Fruit fly (Drosophila melanogaster) whole organism, larva: ENCODE data around the gene Ald2.
A peak's percentile ranks its signal among the peaks of the same experiment; 100 is the strongest.

Source experiments
- noc ChIP-seq: fragments of 200-800 bp; sonication (Bioruptor generic); optimal IDR thresholded peaks from 3 replicates; lab custom pipeline; 2019; ENCODE audit warnings: missing biosample characterization, mild to moderate bottlenecking, missing genetic modification characterization, moderate library complexity

Ald2 gene

DNA sequence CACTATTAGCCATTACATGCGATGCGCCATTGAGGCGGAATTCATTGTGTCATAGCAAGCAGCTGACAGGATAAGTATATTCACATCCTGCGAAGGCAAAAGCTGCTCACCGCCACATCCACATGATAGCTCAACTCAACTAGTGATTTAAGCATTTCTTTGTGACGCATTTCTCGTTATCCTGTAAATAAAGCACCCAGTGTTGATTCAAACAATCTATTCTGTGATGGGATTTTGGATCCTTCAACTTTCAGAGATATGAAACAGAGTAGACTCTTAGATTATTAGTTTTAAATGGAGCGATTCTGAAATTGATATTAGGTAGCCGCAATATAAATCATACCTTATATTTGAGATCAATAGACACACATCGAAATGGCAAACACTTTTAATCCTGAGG is 34.9 kb downstream of the Ald2 start, which contains the start of gene Hex-t1:
Gene Hex-t1 (plus strand): TSS at position 301 of the 400 bp plus-strand sequence.
- no peak for TF ChIP-seq noc (tag; lab: Kevin White, UChicago)

DNA sequence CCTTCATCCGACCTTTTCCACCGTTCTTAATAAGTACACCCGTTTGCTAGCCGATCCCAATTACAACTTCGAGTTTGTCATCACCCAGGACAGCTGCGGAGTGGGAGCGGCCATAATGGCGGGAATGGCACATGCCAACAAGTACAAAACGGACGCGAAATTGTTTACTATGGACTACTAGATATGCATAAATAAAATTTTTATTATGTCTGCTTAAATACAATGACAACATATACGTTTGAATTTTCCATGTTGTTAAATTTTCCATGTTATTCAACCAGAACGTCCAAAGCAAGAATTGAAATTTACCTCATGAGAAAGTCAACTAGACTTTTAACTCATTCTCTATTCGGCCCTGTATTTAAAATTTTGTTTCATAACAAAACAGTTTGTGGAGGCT is 36.5 kb downstream of the Ald2 start, which contains the start of gene Hex-t2:
Gene Hex-t2 (plus strand): TSS at position 301 of the 400 bp plus-strand sequence.
- no peak for TF ChIP-seq noc (tag; lab: Kevin White, UChicago)

DNA sequence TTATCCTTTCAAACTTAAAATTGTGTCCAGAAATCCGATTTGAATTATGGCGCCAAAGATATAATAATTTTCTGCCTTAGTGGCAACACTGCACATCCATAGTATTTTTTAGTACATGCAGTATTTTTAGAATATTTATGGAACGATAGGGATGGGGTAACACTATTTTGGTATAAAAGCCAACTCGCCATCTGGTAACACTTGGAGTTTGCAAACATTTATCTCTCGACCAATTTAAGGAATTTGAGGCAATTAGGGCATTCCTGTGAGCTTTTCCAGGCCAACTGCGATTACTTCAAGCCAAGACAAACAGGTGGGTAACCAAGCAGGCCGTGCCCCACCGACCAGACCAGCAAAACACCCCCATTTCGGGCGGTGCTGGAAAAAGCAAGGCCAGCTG is 38.5 kb downstream of the Ald2 start, which contains the start of gene CG5447:
Gene CG5447 (plus strand): TSS at position 190 of the 400 bp plus-strand sequence.
- no peak for TF ChIP-seq noc (tag; lab: Kevin White, UChicago)

DNA sequence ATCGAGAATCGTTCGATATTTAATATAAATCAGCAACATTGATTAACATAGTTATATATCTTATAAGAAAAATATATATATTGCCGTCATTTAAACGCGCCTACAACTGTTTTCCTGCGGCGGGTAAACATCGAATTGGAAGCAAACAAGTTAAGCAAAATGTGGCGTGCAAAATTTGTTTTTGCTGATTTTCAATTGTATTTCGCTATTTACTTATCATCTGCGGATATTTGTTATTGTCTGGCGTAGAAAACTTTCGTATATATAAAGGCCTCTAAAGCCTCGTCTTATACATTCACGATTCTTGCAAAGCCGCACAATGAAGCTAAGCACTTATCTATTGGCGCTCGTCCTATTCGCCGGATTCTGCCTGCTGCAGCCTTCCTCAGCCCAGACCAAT is 40.6 kb downstream of the Ald2 start, which contains the start of gene CG43117:
Gene CG43117 (plus strand): TSS at position 301 of the 400 bp plus-strand sequence.
- TF ChIP-seq noc (tag; lab: Kevin White, UChicago): no peak

DNA sequence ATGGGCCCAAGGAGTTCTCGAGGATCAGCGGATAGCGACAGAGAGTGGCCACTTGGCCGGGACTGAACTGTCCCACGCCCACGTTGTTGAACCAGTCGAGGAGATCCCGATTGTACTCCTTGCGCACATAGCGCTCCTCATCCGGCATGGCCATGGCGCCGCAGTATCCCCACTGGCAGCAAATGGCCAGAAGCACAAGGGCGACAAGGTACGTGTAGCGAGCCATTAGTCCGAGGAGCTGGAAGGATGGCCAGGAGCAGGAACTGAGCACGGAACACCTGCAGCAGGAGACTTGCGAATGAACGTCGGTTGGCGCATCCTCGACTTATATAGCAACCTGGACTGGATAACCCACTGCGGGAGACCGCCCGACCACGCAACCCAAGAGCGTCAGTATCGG is 42.0 kb downstream of the Ald2 start, which contains the start of gene Pdf:
Gene Pdf (minus strand): TSS at position 304 of the 400 bp plus-strand sequence.
- TF ChIP-seq noc (tag; lab: Kevin White, UChicago): no peak

DNA sequence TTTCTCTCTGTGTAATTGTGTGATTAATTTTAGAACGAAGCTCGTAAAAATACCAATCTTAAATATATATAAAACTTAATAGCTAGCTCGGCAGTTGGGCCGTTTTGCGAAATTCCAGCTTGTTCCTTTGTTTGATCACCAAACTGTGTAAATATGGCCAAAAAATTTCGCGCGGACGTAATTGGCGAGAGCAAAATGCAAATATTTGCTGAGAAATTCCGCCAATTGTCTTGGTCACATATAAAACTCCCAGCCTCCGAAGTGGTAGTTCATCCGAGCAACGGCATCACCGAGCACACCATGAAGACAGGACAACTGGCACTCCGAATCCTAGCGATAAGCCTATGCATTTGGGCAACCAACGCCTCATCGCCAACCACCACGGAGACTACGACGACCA is 42.7 kb downstream of the Ald2 start, which contains the start of gene CG14237:
Gene CG14237 (plus strand): TSS at position 301 of the 400 bp plus-strand sequence.
- TF ChIP-seq noc (tag; lab: Kevin White, UChicago): no peak

DNA sequence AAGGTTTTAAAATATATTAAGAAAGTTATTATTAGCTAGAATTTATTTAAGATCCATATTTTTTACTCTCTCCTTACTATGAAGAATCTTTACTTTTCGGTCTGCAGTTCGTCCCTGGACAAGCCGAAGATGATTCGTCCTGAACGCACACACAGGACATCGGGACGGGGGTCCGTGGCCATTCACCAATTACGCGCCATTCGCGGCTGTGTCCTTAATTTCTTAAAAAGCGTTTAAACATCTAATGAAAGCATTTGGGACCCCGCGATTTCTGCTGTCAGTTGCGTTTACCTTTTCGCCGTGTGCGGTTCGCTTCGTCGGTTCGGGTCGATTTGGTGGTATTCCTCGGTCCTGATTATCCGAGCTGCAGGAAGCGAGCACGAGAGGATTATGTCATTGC is 44.1 kb downstream of the Ald2 start, which contains the start of gene CG14238:
Gene CG14238 (plus strand): TSS at position 301 of the 400 bp plus-strand sequence.
- no peak for TF ChIP-seq noc (tag; lab: Kevin White, UChicago)

DNA sequence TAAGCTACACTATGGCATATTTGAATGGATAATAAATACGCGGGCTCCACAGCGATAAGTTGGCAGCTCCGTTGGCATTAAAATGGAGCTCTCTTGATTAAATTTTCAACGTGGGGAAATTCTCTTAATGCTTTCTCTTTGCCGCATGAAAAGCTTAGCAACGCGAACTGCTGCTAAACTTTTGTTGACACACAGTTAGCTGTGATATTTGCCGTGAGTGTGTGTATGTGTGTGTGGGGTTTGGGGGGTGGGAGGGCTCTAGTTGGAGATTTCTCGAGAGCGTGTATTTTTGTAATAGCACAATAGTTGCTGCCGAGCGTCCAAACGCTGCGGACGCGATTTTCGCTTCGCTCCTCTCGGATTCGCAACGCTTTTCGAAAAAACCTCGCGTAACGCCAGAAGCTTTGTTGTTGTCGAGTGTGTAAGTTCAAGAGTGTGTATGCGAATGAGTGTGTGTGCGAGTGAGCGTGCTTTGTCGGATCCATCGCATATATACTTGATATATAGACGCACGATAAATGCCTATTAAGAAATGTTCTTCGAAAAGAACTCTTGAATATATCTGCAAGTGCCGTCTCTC is 47.4 kb downstream of the Ald2 start, which contains the start of gene CG5455:
Gene CG5455 (plus strand): TSS at position 302 of the 580 bp plus-strand sequence.
- peak; percentile 64 for TF ChIP-seq noc (tag; lab: Kevin White, UChicago)

DNA sequence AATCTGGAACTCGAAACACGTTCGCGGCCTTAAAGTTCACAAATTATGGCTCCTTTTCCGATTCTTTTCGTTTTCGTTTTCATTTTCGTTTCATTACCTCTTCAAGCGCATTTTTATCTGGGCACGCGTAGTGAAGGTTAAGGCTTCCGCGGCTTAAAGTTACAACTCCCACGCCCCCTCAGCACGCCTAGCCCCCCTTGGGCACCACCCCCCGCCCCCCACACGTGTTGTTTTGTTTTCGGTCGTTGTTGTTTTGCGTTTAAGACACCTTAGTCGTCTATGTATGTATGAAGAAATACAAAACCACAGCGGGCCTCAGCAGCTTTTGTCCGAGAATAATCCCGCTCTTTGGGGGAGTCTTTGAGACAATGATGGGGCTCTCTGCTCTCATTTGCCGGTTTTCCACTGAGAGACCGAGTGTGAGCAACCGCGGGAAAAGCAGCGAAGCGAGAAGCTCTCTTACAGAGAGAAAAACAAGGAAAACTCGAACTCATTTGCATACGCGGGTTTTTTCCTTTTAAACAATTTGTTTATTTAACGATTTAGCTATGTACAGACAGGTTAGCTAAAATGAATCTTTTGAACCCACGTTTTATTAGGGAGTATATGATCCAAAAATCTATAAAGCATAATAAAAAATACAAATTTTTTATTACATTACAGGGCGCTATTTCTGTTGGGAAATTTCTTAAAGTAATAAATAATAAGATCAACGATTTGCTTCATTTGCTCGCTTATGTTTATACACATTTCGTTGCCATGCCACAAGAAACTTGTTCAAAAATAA is 48.5 kb downstream of the Ald2 start:
- TF ChIP-seq noc (tag; lab: Kevin White, UChicago): no peak

DNA sequence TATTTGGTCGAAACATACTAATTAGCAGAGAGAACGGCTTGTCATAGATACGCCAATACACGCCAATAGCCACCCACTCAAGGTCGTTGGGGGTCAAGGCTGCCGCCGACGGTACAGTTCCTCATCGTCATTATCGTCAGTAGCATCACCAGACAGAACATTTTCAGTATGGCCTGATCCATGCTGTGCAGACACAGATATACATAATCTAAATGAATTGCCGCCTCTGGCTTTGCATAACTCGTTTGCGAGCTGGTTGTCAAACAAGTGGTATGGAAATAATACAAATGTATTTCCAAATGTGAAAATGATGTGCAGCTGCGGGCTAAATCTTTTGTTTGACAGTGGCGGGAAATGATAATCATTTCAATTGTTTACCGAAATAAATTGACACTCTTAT is 49.3 kb downstream of the Ald2 start:
- no peak for TF ChIP-seq noc (tag; lab: Kevin White, UChicago)

DNA sequence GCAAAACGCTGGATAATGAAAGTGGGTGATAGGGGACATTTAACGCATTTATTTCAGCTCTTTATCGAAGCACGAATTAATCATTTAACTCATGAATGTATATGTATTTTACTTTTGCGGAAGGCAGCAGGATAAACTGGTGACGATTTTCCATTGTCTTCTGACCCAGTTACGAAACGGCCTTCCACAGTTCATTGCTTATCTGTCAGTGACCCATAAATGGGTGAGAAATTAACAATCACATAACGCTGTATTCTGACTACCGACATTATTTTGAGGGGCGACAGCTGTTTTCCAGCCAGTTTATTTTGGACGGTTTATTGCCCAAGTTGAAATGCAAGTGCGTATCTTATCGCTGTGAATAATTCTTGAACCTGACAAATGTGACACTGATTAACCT is 49.7 kb downstream of the Ald2 start:
- no peak for TF ChIP-seq noc (tag; lab: Kevin White, UChicago)

DNA sequence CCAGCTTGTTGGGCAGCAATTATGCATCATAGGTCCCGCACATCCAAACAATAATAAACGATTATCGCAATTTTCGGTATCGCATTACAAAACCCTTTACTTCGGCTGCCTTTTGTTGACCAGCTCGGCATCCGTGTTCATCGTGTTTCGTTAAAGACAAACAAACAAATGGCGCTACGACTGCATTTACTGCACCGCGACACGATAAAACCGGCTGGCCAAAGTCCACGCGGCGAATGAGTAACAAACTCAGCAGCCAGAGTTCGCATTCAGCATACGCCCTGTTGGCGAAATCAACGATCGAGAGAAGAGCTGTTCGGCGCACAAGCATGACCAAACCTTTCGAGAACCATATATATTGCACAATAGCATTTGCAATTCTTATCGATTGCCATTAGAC is 50.5 kb downstream of the Ald2 start:
- no peak for TF ChIP-seq noc (tag; lab: Kevin White, UChicago)

DNA sequence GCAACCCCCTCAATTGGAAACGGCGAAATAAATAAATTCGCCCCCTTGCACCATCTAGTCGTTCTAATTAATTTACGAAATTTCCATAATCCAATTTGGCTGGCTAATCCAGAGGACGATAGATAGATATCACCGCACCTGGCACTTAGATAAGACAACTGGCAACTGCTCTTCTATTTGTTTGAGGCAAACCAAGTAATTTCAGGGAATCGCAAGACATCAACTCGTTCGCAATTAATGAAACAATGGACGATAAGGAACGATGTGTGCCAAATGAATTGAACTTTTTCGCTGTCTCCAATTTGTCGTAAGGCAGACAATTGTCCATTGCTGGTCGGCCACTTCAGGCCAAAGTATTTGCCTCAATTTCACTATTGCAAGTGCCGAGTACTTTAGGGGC is 51.2 kb downstream of the Ald2 start:
- no peak for TF ChIP-seq noc (tag; lab: Kevin White, UChicago)
